Comparison of ENCODE assay signal across 4 fruit fly cellular contexts in genomic region chrX:21365421-21365820, dm6.
TF ChIP-seq lines count a peak whose summit lies in the region.

No protein-coding gene starts in this region.

- TF ChIP-seq CTCF in whole organism, embryonic (GFP tag; optimal IDR thresholded peaks at IDR 0.05; lab: Kevin White, UChicago) = no peak

TF ChIP-seq in whole organism, adult, 20 proteins besides CTCF, POLR2A, EP300 and RAD21:
- TF ChIP-seq cic (GFP tag; optimal IDR thresholded peaks at IDR 0.05; lab: Kevin White, UChicago) (peak; percentile 22), Mnt (GFP tag; optimal IDR thresholded peaks at IDR 0.05; lab: Kevin White, UChicago) (peak; percentile 18), bab1 (GFP tag; optimal IDR thresholded peaks at IDR 0.05; lab: Kevin White, UChicago) (no peak)

TF ChIP-seq in whole organism, embryonic, 481 proteins besides CTCF, POLR2A, EP300 and RAD21:
- TF ChIP-seq sug (tag; optimal IDR thresholded peaks at IDR 0.05; lab: Kevin White, UChicago) = peak; percentile 10
- TF ChIP-seq CG10147 (GFP tag; optimal IDR thresholded peaks at IDR 0.05; lab: Kevin White, UChicago) = no peak
- TF ChIP-seq Poxn (GFP tag; IDR thresholded peaks at IDR 0.05; lab: Robert Waterston, UW) = no peak
- no peak for TF ChIP-seq CG10979 (tag; optimal IDR thresholded peaks at IDR 0.05; lab: Kevin White, UChicago)
- no peak for TF ChIP-seq fd96Cb (tag; optimal IDR thresholded peaks at IDR 0.05; lab: Kevin White, UChicago)
- TF ChIP-seq exex (tag; optimal IDR thresholded peaks at IDR 0.05; lab: Kevin White, UChicago) = peak; percentile 74
- peak; percentile 11 for TF ChIP-seq CG10543 (GFP tag; optimal IDR thresholded peaks at IDR 0.05; lab: Kevin White, UChicago)
- TF ChIP-seq mirr (GFP tag; optimal IDR thresholded peaks at IDR 0.05; lab: Kevin White, UChicago) = peak; percentile 13
- TF ChIP-seq CG34376 (GFP tag; optimal IDR thresholded peaks at IDR 0.05; lab: Kevin White, UChicago) = peak; percentile 41
TF ChIP-seq in whole organism, embryonic: peak in this region for 5.

TF ChIP-seq in whole organism, prepupa, 60 proteins besides CTCF, POLR2A, EP300 and RAD21 (continues in another document):
- TF ChIP-seq Blimp-1 (GFP tag; optimal IDR thresholded peaks at IDR 0.05; lab: Kevin White, UChicago) (no peak), CG8319 (GFP tag; optimal IDR thresholded peaks at IDR 0.05; lab: Kevin White, UChicago) (no peak), CG11902 (GFP tag; optimal IDR thresholded peaks at IDR 0.05; lab: Kevin White, UChicago) (no peak), CG34406 (GFP tag; optimal IDR thresholded peaks at IDR 0.05; lab: Kevin White, UChicago) (no peak), eg (GFP tag; IDR thresholded peaks at IDR 0.05; lab: Robert Waterston, UW) (no peak), esn (GFP tag; optimal IDR thresholded peaks at IDR 0.05; lab: Kevin White, UChicago) (no peak), CG11762 (GFP tag; optimal IDR thresholded peaks at IDR 0.05; lab: Kevin White, UChicago; ENCODE audit: insufficient read depth) (no peak), dsx (GFP tag; optimal IDR thresholded peaks at IDR 0.05; lab: Kevin White, UChicago; ENCODE audit: poor library complexity, severe bottlenecking) (no peak), Eip78C (GFP tag; lab: Kevin White, UChicago) (peak; percentile 28), CG3919 (GFP tag; optimal IDR thresholded peaks at IDR 0.05; lab: Kevin White, UChicago) (no peak), CG11294 (GFP tag; IDR thresholded peaks at IDR 0.05; lab: Robert Waterston, UW) (no peak), salr (GFP tag; optimal IDR thresholded peaks at IDR 0.05; lab: Kevin White, UChicago) (no peak), Gug (GFP tag; IDR thresholded peaks at IDR 0.05; lab: Robert Waterston, UW) (no peak), pdm3 (GFP tag; optimal IDR thresholded peaks at IDR 0.05; lab: Kevin White, UChicago) (no peak), Lpt (GFP tag; optimal IDR thresholded peaks at IDR 0.05; lab: Kevin White, UChicago) (no peak), Eip93F (GFP tag; optimal IDR thresholded peaks at IDR 0.05; lab: Kevin White, UChicago) (peak; percentile 60), CG6163 (GFP tag; IDR thresholded peaks at IDR 0.05; lab: Robert Waterston, UW) (no peak), CG16779 (tag; optimal IDR thresholded peaks at IDR 0.05; lab: Kevin White, UChicago) (no peak), Ets21C (GFP tag; optimal IDR thresholded peaks at IDR 0.05; lab: Kevin White, UChicago) (no peak), topi (GFP tag; optimal IDR thresholded peaks at IDR 0.05; lab: Kevin White, UChicago) (no peak), CG4318 (GFP tag; optimal IDR thresholded peaks at IDR 0.05; lab: Kevin White, UChicago) (no peak), CG1621 (tag; optimal IDR thresholded peaks at IDR 0.05; lab: Kevin White, UChicago) (no peak), Met (GFP tag; optimal IDR thresholded peaks at IDR 0.05; lab: Kevin White, UChicago) (no peak), achi (GFP tag; optimal IDR thresholded peaks at IDR 0.05; lab: Kevin White, UChicago) (no peak), CG6792 (GFP tag; optimal IDR thresholded peaks at IDR 0.05; lab: Kevin White, UChicago) (no peak), Sox14 (GFP tag; optimal IDR thresholded peaks at IDR 0.05; lab: Kevin White, UChicago) (no peak), CG7368 (GFP tag; optimal IDR thresholded peaks at IDR 0.05; lab: Kevin White, UChicago) (no peak), CG8119 (GFP tag; IDR thresholded peaks at IDR 0.05; lab: Robert Waterston, UW) (no peak), Hr39 (GFP tag; optimal IDR thresholded peaks at IDR 0.05; lab: Kevin White, UChicago) (no peak), ss (GFP tag; optimal IDR thresholded peaks at IDR 0.05; lab: Kevin White, UChicago) (no peak), acj6 (GFP tag; optimal IDR thresholded peaks at IDR 0.05; lab: Kevin White, UChicago) (no peak), CG31627 (GFP tag; optimal IDR thresholded peaks at IDR 0.05; lab: Kevin White, UChicago) (no peak), vri (GFP tag; optimal IDR thresholded peaks at IDR 0.05; lab: Kevin White, UChicago) (peak; percentile 1), CG8632 (GFP tag; optimal IDR thresholded peaks at IDR 0.05; lab: Kevin White, UChicago) (no peak), Hr4 (GFP tag; optimal IDR thresholded peaks at IDR 0.05; lab: Kevin White, UChicago) (no peak), net (GFP tag; optimal IDR thresholded peaks at IDR 0.05; lab: Kevin White, UChicago) (no peak), OdsH (GFP tag; optimal IDR thresholded peaks at IDR 0.05; lab: Kevin White, UChicago) (no peak), fkh (GFP tag; optimal IDR thresholded peaks at IDR 0.05; lab: Kevin White, UChicago) (peak; percentile 20), Sox15 (GFP tag; optimal IDR thresholded peaks at IDR 0.05; lab: Kevin White, UChicago) (no peak), spab (GFP tag; optimal IDR thresholded peaks at IDR 0.05; lab: Kevin White, UChicago) (no peak), CG6808 (GFP tag; optimal IDR thresholded peaks at IDR 0.05; lab: Kevin White, UChicago) (no peak), svp (GFP tag; lab: Kevin White, UChicago) (peak; percentile 68), Ets96B (tag; optimal IDR thresholded peaks at IDR 0.05; lab: Kevin White, UChicago) (no peak)

TF ChIP-seq in whole organism, wandering third instar larva, 38 proteins besides CTCF, POLR2A, EP300 and RAD21:
- no peak for TF ChIP-seq Mio (GFP tag; optimal IDR thresholded peaks at IDR 0.05; lab: Kevin White, UChicago)
- TF ChIP-seq Sp1 (GFP tag; optimal IDR thresholded peaks at IDR 0.05; lab: Kevin White, UChicago) = peak; percentile 6
